Fruit fly (Drosophila melanogaster): ENCODE data around the gene Stim.

DNA sequence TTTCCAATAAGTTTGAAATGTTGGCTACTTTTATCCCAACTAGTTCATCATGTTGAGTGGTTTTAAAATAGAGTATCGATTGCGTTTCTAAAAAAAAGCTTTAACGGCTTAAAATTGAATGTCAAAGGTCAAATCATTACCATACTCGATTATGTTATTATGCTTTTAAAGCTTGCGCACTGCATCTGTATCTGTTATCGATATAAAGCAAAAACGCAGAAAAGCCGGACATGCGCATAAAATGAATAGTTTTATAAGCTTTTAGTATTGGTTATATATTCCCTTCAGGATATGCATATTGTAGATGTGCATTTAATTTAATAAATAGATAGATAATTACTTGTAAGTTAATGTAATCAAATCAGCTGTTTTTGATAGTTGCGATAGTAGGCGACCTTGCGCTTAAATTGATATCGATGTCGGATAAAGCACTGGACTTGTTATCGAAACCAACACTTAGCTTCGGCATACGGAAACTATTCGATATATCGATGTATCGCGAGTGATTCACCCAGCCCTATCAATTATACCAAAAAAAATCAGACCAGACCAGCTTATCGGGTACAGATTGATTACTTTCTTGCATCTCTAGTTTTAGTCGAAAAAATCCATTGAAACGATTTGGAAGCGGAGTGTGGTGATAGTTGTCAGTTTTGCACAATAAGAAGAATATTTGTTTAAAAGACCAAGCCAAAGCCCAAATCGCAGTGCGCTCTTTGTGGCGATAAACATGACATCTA lies 48.5 kb downstream of the Stim start, which contains the start of gene shi:
- peak; percentile 6 for TF ChIP-seq CG33017 (tag; optimal IDR thresholded peaks at IDR 0.05)
- no peak for TF ChIP-seq CG7045 (GFP tag; optimal IDR thresholded peaks at IDR 0.05)
- TF ChIP-seq Hr96 (GFP tag; optimal IDR thresholded peaks at IDR 0.05) = no peak
- TF ChIP-seq pad (GFP tag; optimal IDR thresholded peaks at IDR 0.05) = peak; percentile 31
- no peak for TF ChIP-seq ovo (GFP tag; optimal IDR thresholded peaks at IDR 0.05)
- TF ChIP-seq cic (GFP tag; optimal IDR thresholded peaks at IDR 0.05) = no peak
- TF ChIP-seq CG5204 (GFP tag; optimal IDR thresholded peaks at IDR 0.05) = no peak
- no peak for TF ChIP-seq toe (GFP tag; optimal IDR thresholded peaks at IDR 0.05)
- peak; percentile 64 for TF ChIP-seq Mnt (GFP tag; optimal IDR thresholded peaks at IDR 0.05)
- no peak for TF ChIP-seq Crg-1 (GFP tag; optimal IDR thresholded peaks at IDR 0.05)
- TF ChIP-seq kay (GFP tag; ENCODE audit: borderline replicate concordance) = no peak
- no peak for TF ChIP-seq Clk (GFP tag; optimal IDR thresholded peaks at IDR 0.05)
- peak; percentile 19 for TF ChIP-seq bab1 (GFP tag; optimal IDR thresholded peaks at IDR 0.05)

Data from whole organism, adult.